2 worm cellular contexts compared by ENCODE assay signal in genomic region chrIII:6158642-6159475, ce11.
TF ChIP-seq lines count a peak whose summit lies in the region.

Gene nfm-1, plus strand, starts transcription at chrIII:6159453.

TF ChIP-seq in whole organism, L4 larva, 104 proteins besides CTCF, POLR2A, EP300 and RAD21 (continued from another document):
- peak; percentile 88 for TF ChIP-seq F26F4.8 (GFP tag; conservative IDR thresholded peaks at IDR 0.05; lab: Robert Waterston, UW)
- no peak for TF ChIP-seq F37D6.2 (tag; optimal IDR thresholded peaks at IDR 0.05; lab: Kevin White, UChicago)
- TF ChIP-seq set-16 (GFP tag; IDR thresholded peaks at IDR 0.05; lab: Robert Waterston, UW) = no peak
- TF ChIP-seq dmd-8 (GFP tag; IDR thresholded peaks at IDR 0.05; lab: Robert Waterston, UW) = peak; percentile 88
- TF ChIP-seq Y105C5A.15 (GFP tag; IDR thresholded peaks at IDR 0.05; lab: Robert Waterston, UW) = peak; percentile 70; the same call in 1 of the 2 replicates
- TF ChIP-seq ztf-7 (tag; optimal IDR thresholded peaks at IDR 0.05; lab: Kevin White, UChicago) = peak; percentile 40
- TF ChIP-seq ces-1 (GFP tag; optimal IDR thresholded peaks at IDR 0.05; lab: Kevin White, UChicago) = no peak
- TF ChIP-seq F44E2.7 (GFP tag; IDR thresholded peaks at IDR 0.05; lab: Robert Waterston, UW) = 0 out of 2 replicates have a peak, but pooled peaks have one; percentile 41
- TF ChIP-seq unc-39 (tag; optimal IDR thresholded peaks at IDR 0.05; lab: Kevin White, UChicago) = no peak
- peak; percentile 80 for TF ChIP-seq saeg-2 (GFP tag; IDR thresholded peaks at IDR 0.05; lab: Robert Waterston, UW)
- no peak for TF ChIP-seq attf-4 (tag; optimal IDR thresholded peaks at IDR 0.05; lab: Kevin White, UChicago)
- TF ChIP-seq ceh-28 (tag; optimal IDR thresholded peaks at IDR 0.05; lab: Kevin White, UChicago) = no peak
- TF ChIP-seq T26A8.4 (GFP tag; IDR thresholded peaks at IDR 0.05; lab: Robert Waterston, UW) = peak; percentile 63; the same call in 1 of the 2 replicates
- peak in 1 of 2 experiments; percentile 84 for TF ChIP-seq unc-62 (GFP tag; optimal IDR thresholded peaks at IDR 0.05 in 1 of 2; lab: Kevin White, UChicago)
- no peak for TF ChIP-seq unc-62 (tag; optimal IDR thresholded peaks at IDR 0.05; lab: Kevin White, UChicago)
- TF ChIP-seq daf-16 (GFP tag; optimal IDR thresholded peaks at IDR 0.05; lab: Kevin White, UChicago) = peak; percentile 5 to 63
- TF ChIP-seq daf-16 (tag; optimal IDR thresholded peaks at IDR 0.05; lab: Kevin White, UChicago) = peak; percentile 90
- TF ChIP-seq lim-7 (GFP tag; IDR thresholded peaks at IDR 0.05; lab: Robert Waterston, UW) = peak; percentile 84
- no peak for TF ChIP-seq aly-2 (tag; optimal IDR thresholded peaks at IDR 0.05; lab: Kevin White, UChicago)
- TF ChIP-seq nhr-48 (tag; optimal IDR thresholded peaks at IDR 0.05; lab: Kevin White, UChicago) = peak; percentile 78
- peak; percentile 65 for TF ChIP-seq sdz-12 (GFP tag; optimal IDR thresholded peaks at IDR 0.05; lab: Kevin White, UChicago)
- TF ChIP-seq Y48G9A.11 (GFP tag; IDR thresholded peaks at IDR 0.05; lab: Robert Waterston, UW) = peak; percentile 88
- peak; percentile 83 for TF ChIP-seq nhr-28 (tag; optimal IDR thresholded peaks at IDR 0.05; lab: Kevin White, UChicago)
- TF ChIP-seq dve-1 (tag; optimal IDR thresholded peaks at IDR 0.05; lab: Kevin White, UChicago; ENCODE audit: insufficient read depth) = peak; percentile 74
- peak; percentile 27 for TF ChIP-seq nhr-6 (tag; optimal IDR thresholded peaks at IDR 0.05; lab: Kevin White, UChicago)
- peak; percentile 69 for TF ChIP-seq spr-3 (GFP tag; optimal IDR thresholded peaks at IDR 0.05; lab: Kevin White, UChicago)
- TF ChIP-seq hmg-1.1 (GFP tag; IDR thresholded peaks at IDR 0.05; lab: Robert Waterston, UW) = peak; percentile 86
- TF ChIP-seq lir-3 (tag; optimal IDR thresholded peaks at IDR 0.05; lab: Kevin White, UChicago) = peak; percentile 8
- no peak for TF ChIP-seq nhr-237 (tag; optimal IDR thresholded peaks at IDR 0.05; lab: Kevin White, UChicago)
- peak; percentile 75 for TF ChIP-seq nhr-77 (tag; optimal IDR thresholded peaks at IDR 0.05; lab: Kevin White, UChicago)
- no peak for TF ChIP-seq ceh-82 (tag; optimal IDR thresholded peaks at IDR 0.05; lab: Kevin White, UChicago)
- TF ChIP-seq F10B5.3 (tag; optimal IDR thresholded peaks at IDR 0.05; lab: Kevin White, UChicago) = no peak
- peak; percentile 33 for TF ChIP-seq dpl-1 (GFP tag; optimal IDR thresholded peaks at IDR 0.05; lab: Kevin White, UChicago)
- no peak for TF ChIP-seq daf-12 (tag; optimal IDR thresholded peaks at IDR 0.05; lab: Kevin White, UChicago)
- peak; percentile 21 for TF ChIP-seq unc-130 (GFP tag; optimal IDR thresholded peaks at IDR 0.05; lab: Kevin White, UChicago)
- no peak for TF ChIP-seq ceh-32 (tag; optimal IDR thresholded peaks at IDR 0.05; lab: Kevin White, UChicago; ENCODE audit: poor library complexity)
- TF ChIP-seq hlh-11 (tag; optimal IDR thresholded peaks at IDR 0.05; lab: Kevin White, UChicago) = peak; percentile 79
- TF ChIP-seq egl-43 (GFP tag; IDR thresholded peaks at IDR 0.05; lab: Robert Waterston, UW) = peak; percentile 93
- TF ChIP-seq lin-29 (GFP tag; IDR thresholded peaks at IDR 0.05; lab: Robert Waterston, UW) = no peak
- peak; percentile 80; the same call in 1 of the 2 replicates for TF ChIP-seq ceh-44 (GFP tag; IDR thresholded peaks at IDR 0.05; lab: Robert Waterston, UW)
- TF ChIP-seq hlh-30 (tag; optimal IDR thresholded peaks at IDR 0.05; lab: Kevin White, UChicago; ENCODE audit: insufficient read depth) = peak; percentile 36
- peak in 1 of 2 experiments; percentile 63 for TF ChIP-seq lsy-2 (tag; optimal IDR thresholded peaks at IDR 0.05; lab: Kevin White, UChicago)
- peak; percentile 28; the same call in 1 of the 2 replicates for TF ChIP-seq nhr-41 (GFP tag; IDR thresholded peaks at IDR 0.05; lab: Robert Waterston, UW)
- TF ChIP-seq mxl-3 (GFP tag; optimal IDR thresholded peaks at IDR 0.05; lab: Kevin White, UChicago) = peak; percentile 19
- TF ChIP-seq nhr-102 (tag; optimal IDR thresholded peaks at IDR 0.05; lab: Kevin White, UChicago) = peak; percentile 61
- TF ChIP-seq R02D3.7 (tag; optimal IDR thresholded peaks at IDR 0.05; lab: Kevin White, UChicago) = no peak
- no peak for TF ChIP-seq egl-27 (tag; optimal IDR thresholded peaks at IDR 0.05; lab: Kevin White, UChicago)
- peak; percentile 85; the same call in 1 of the 2 replicates for TF ChIP-seq D1046.2 (GFP tag; IDR thresholded peaks at IDR 0.05; lab: Robert Waterston, UW)
- TF ChIP-seq lin-39 (tag; optimal IDR thresholded peaks at IDR 0.05; lab: Kevin White, UChicago) = no peak

TF ChIP-seq in whole organism, late embryonic, 69 proteins besides CTCF, POLR2A, EP300 and RAD21 (continued from another document):
- peak; percentile 47 for TF ChIP-seq rnt-1 (tag; optimal IDR thresholded peaks at IDR 0.05; lab: Kevin White, UChicago)
- TF ChIP-seq unc-3 (GFP tag; conservative IDR thresholded peaks at IDR 0.05; lab: Robert Waterston, UW) = peak; percentile 84
- peak; percentile 83 for TF ChIP-seq unc-3 (tag; optimal IDR thresholded peaks at IDR 0.05; lab: Kevin White, UChicago)
- peak; percentile 68 for TF ChIP-seq unc-86 (tag; optimal IDR thresholded peaks at IDR 0.05; lab: Kevin White, UChicago)
- TF ChIP-seq hlh-6 (tag; optimal IDR thresholded peaks at IDR 0.05; lab: Kevin White, UChicago) = peak; percentile 26
TF ChIP-seq in whole organism, late embryonic: peak in this region for 50.
